Fruit fly (Drosophila melanogaster): ENCODE data around the gene CG6980.

CG6980 gene

DNA sequence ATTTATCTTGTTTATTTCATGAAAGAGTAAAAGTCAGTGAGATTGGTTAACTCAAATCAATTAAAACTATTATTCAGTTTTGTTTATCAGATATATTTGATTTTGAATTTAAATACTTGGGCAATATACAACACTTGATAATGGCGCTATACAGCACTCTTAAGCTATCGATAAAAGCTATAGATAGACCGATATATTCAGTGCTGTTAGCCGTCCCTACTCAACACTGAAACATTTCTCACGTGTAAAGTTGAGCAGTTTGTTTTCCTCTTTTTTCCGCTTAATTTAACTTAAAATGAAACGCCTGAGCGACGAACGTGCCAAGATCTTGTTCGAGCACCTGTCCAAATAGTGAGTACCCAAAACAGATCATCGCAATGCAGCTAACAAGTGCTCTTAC lies 43.0 kb downstream of the CG6980 start, which contains the start of gene CG7006 (continued):
- TF ChIP-seq ab (GFP tag; optimal IDR thresholded peaks at IDR 0.05): peak; percentile 16
- TF ChIP-seq stc (GFP tag; IDR thresholded peaks at IDR 0.05): no peak
- TF ChIP-seq Rx (GFP tag; IDR thresholded peaks at IDR 0.05): peak; percentile 32; the same call in 1 of the 2 replicates
- peak; percentile 56 for TF ChIP-seq CG1602 (GFP tag; optimal IDR thresholded peaks at IDR 0.05)
- TF ChIP-seq emc (GFP tag; optimal IDR thresholded peaks at IDR 0.05): peak; percentile 23
- 0 out of 2 replicates have a peak, but pooled peaks have one; percentile 33 for TF ChIP-seq rib (GFP tag; IDR thresholded peaks at IDR 0.05)
- no peak for TF ChIP-seq yki (optimal IDR thresholded peaks at IDR 0.05)
- no peak for TF ChIP-seq zf30C (GFP tag; optimal IDR thresholded peaks at IDR 0.05)
- TF ChIP-seq Hey (tag; optimal IDR thresholded peaks at IDR 0.05): no peak
- peak; percentile 70 for TF ChIP-seq Chrac-16 (GFP tag; optimal IDR thresholded peaks at IDR 0.05)
- no peak for TF ChIP-seq CG3407 (GFP tag; optimal IDR thresholded peaks at IDR 0.05)
- peak; percentile 96 for TF ChIP-seq CG3847 (GFP tag; IDR thresholded peaks at IDR 0.05)
- peak; percentile 48 for TF ChIP-seq Fer2 (tag; optimal IDR thresholded peaks at IDR 0.05)
- peak; percentile 75 for TF ChIP-seq CHES-1-like (GFP tag; optimal IDR thresholded peaks at IDR 0.05)
- TF ChIP-seq CG9609 (GFP tag; optimal IDR thresholded peaks at IDR 0.05): peak; percentile 78
- TF ChIP-seq cato (GFP tag; optimal IDR thresholded peaks at IDR 0.05; ENCODE audit: borderline replicate concordance): peak; percentile 43
- no peak for TF ChIP-seq CG15601 (tag; optimal IDR thresholded peaks at IDR 0.05)
- no peak for TF ChIP-seq CG11504 (tag; optimal IDR thresholded peaks at IDR 0.05)
- peak; percentile 16 for TF ChIP-seq CG10979 (tag; optimal IDR thresholded peaks at IDR 0.05)
- TF ChIP-seq CG13287 (GFP tag; IDR thresholded peaks at IDR 0.05; ENCODE audit: partially characterized antibody): peak; percentile 85
- peak; percentile 43 for TF ChIP-seq CG13424 (tag; optimal IDR thresholded peaks at IDR 0.05)
- peak; percentile 50; the same call in 1 of the 2 replicates for TF ChIP-seq CG32772 (GFP tag; IDR thresholded peaks at IDR 0.05)
- TF ChIP-seq Atf3 (GFP tag; optimal IDR thresholded peaks at IDR 0.05): peak; percentile 48
- TF ChIP-seq Mad (GFP tag; optimal IDR thresholded peaks at IDR 0.05): peak; percentile 50
- no peak for TF ChIP-seq pros (GFP tag; optimal IDR thresholded peaks at IDR 0.05)
- TF ChIP-seq CG11696 (GFP tag; IDR thresholded peaks at IDR 0.05): no peak
- TF ChIP-seq chn (GFP tag; optimal IDR thresholded peaks at IDR 0.05): peak; percentile 68
- TF ChIP-seq Elba2 (GFP tag; optimal IDR thresholded peaks at IDR 0.05): peak; percentile 10
- TF ChIP-seq Abd-B (GFP tag; optimal IDR thresholded peaks at IDR 0.05): peak; percentile 27
- no peak for TF ChIP-seq scrt (GFP tag; optimal IDR thresholded peaks at IDR 0.05)
- no peak for TF ChIP-seq CG33557 (GFP tag; optimal IDR thresholded peaks at IDR 0.05)
- no peak; the same call in 1 of the 2 replicates for TF ChIP-seq CG31441 (GFP tag; IDR thresholded peaks at IDR 0.05)
- no peak for TF ChIP-seq pan (optimal IDR thresholded peaks at IDR 0.05)
- TF ChIP-seq pan (GFP tag; optimal IDR thresholded peaks at IDR 0.05 in 1 of 2, IDR thresholded peaks at IDR 0.05 in 1 of 2): peak in 1 of 2 experiments; percentile 60
- peak; percentile 62 for TF ChIP-seq CG15514 (GFP tag; optimal IDR thresholded peaks at IDR 0.05)
- TF ChIP-seq sc (optimal IDR thresholded peaks at IDR 0.05): no peak
- TF ChIP-seq sc (GFP tag; optimal IDR thresholded peaks at IDR 0.05): no peak
- TF ChIP-seq Sox102F (GFP tag; optimal IDR thresholded peaks at IDR 0.05): no peak
- peak; percentile 7 for TF ChIP-seq Jarid2 (GFP tag; optimal IDR thresholded peaks at IDR 0.05)
- peak; percentile 93 for TF ChIP-seq Rfx (GFP tag; IDR thresholded peaks at IDR 0.05)
- no peak for TF ChIP-seq HLHmδ (GFP tag; optimal IDR thresholded peaks at IDR 0.05)
- peak; percentile 2 for TF ChIP-seq CrebB (tag; optimal IDR thresholded peaks at IDR 0.05)
- peak; percentile 38 for TF ChIP-seq NK7.1 (GFP tag; optimal IDR thresholded peaks at IDR 0.05)
- TF ChIP-seq fd3F (GFP tag; optimal IDR thresholded peaks at IDR 0.05): no peak
- no peak for TF ChIP-seq Dip2 (GFP tag; IDR thresholded peaks at IDR 0.05)
- no peak for TF ChIP-seq wek (GFP tag; optimal IDR thresholded peaks at IDR 0.05)
- TF ChIP-seq Blimp-1 (GFP tag; optimal IDR thresholded peaks at IDR 0.05): no peak
- peak; percentile 55 for TF ChIP-seq dmrt11E (tag; optimal IDR thresholded peaks at IDR 0.05)
- no peak for TF ChIP-seq D (optimal IDR thresholded peaks at IDR 0.05)
- no peak for TF ChIP-seq D (GFP tag; optimal IDR thresholded peaks at IDR 0.05)
- no peak for TF ChIP-seq dati (GFP tag; IDR thresholded peaks at IDR 0.05)
- TF ChIP-seq bab2 (GFP tag; optimal IDR thresholded peaks at IDR 0.05): peak; percentile 80

All from whole organism, embryonic.